Worm (Caenorhabditis elegans): ENCODE results near the gene mup-4.

- no peak for TF ChIP-seq ceh-13 (GFP tag; optimal IDR thresholded peaks at IDR 0.05)
- no peak for TF ChIP-seq flt-1 (GFP tag; IDR thresholded peaks at IDR 0.05)
- TF ChIP-seq F13C5.2 (tag; optimal IDR thresholded peaks at IDR 0.05) = no peak
- no peak for TF ChIP-seq ama-1 (optimal IDR thresholded peaks at IDR 0.05)
- no peak for TF ChIP-seq tbx-37 (GFP tag; conservative IDR thresholded peaks at IDR 0.05)
- TF ChIP-seq pes-1 (GFP tag; IDR thresholded peaks at IDR 0.05) = no peak
- no peak for TF ChIP-seq scrt-1 (GFP tag; IDR thresholded peaks at IDR 0.05)
- TF ChIP-seq ets-7 (tag; optimal IDR thresholded peaks at IDR 0.05) = no peak
- TF ChIP-seq hmbx-1 (tag; optimal IDR thresholded peaks at IDR 0.05) = no peak
- TF ChIP-seq tbx-11 (GFP tag; IDR thresholded peaks at IDR 0.05) = no peak
- no peak for TF ChIP-seq ceh-36 (tag; optimal IDR thresholded peaks at IDR 0.05)
- no peak for TF ChIP-seq sea-1 (GFP tag; conservative IDR thresholded peaks at IDR 0.05)
- TF ChIP-seq tra-4 (tag; optimal IDR thresholded peaks at IDR 0.05) = no peak
Observed at ce11 chrIII:7489055-7489534, at the start of gene mup-4.
